Fruit fly (Drosophila melanogaster) whole organism, embryonic: ENCODE results near the gene NKCC.

ENCODE experiments used
- C15 ChIP-seq: fragments of 200-800 bp; sonication (Bioruptor generic); IDR thresholded peaks from 3 replicates; pipeline ENCODE4 v1.3.6; 2022; ENCODE audit warnings: missing biosample characterization, missing genetic modification characterization
- CG10209 ChIP-seq: fragments of 200-800 bp; sonication (Bioruptor generic); optimal IDR thresholded peaks from 3 replicates; lab custom pipeline; 2017; ENCODE audit warnings: missing biosample characterization, mild to moderate bottlenecking, missing genetic modification characterization, missing genetic modification reagents
- CG10321 ChIP-seq: fragments of 200-800 bp; sonication (Bioruptor generic); IDR thresholded peaks from 2 replicates; pipeline ENCODE4 v1.3.6; 2022; ENCODE audit warnings: missing biosample characterization, missing genetic modification characterization
- CG11247 ChIP-seq: fragments of 200-800 bp; sonication (Bioruptor generic); IDR thresholded peaks from 2 replicates; pipeline ENCODE4 v1.3.6; 2022; ENCODE audit warnings: missing biosample characterization, missing genetic modification characterization
- CG11398 ChIP-seq: fragments of 200-800 bp; sonication (Bioruptor generic); optimal IDR thresholded peaks from 2 replicates; lab custom pipeline; 2016; ENCODE audit warnings: missing biosample characterization, missing genetic modification characterization
- CG11504 ChIP-seq: fragments of 200-800 bp; sonication (Bioruptor generic); optimal IDR thresholded peaks from 3 replicates; lab custom pipeline; 2019; ENCODE audit warnings: missing biosample characterization, mild to moderate bottlenecking, missing genetic modification characterization, moderate library complexity
- CG12071 ChIP-seq: fragments of 200-800 bp; sonication (Bioruptor generic); optimal IDR thresholded peaks from 3 replicates; lab custom pipeline; 2018; ENCODE audit warnings: missing biosample characterization, mild to moderate bottlenecking, missing genetic modification characterization
- CG12299 ChIP-seq: fragments of 200-800 bp; sonication (Bioruptor generic); optimal IDR thresholded peaks from 2 replicates; lab custom pipeline; 2018; ENCODE audit warnings: missing biosample characterization, mild to moderate bottlenecking, missing genetic modification characterization
- CG12659 ChIP-seq: fragments of 200-800 bp; sonication (Bioruptor generic); optimal IDR thresholded peaks from 3 replicates; lab custom pipeline; 2017; ENCODE audit warnings: mild to moderate bottlenecking, missing biosample characterization, missing genetic modification reagents, missing genetic modification characterization
- CG13123 ChIP-seq: fragments of 200-800 bp; sonication (Bioruptor generic); optimal IDR thresholded peaks from 2 replicates; lab custom pipeline; 2016; ENCODE audit warnings: missing biosample characterization, missing genetic modification characterization
- CG1529 ChIP-seq: fragments of 200-800 bp; sonication (Bioruptor generic); optimal IDR thresholded peaks from 3 replicates; lab custom pipeline; 2018; ENCODE audit warnings: missing biosample characterization, missing genetic modification characterization
- CG15601 ChIP-seq: fragments of 200-800 bp; sonication (Bioruptor generic); optimal IDR thresholded peaks from 3 replicates; lab custom pipeline; 2019; ENCODE audit warnings: missing biosample characterization, mild to moderate bottlenecking, missing genetic modification characterization, moderate library complexity
- CG2199 ChIP-seq: fragments of 200-800 bp; sonication (Bioruptor generic); IDR thresholded peaks from 3 replicates; pipeline ENCODE4 v1.3.6; 2022; ENCODE audit warnings: missing biosample characterization, missing genetic modification characterization
- CG2875 ChIP-seq: fragments of 200-800 bp; sonication (Bioruptor generic); optimal IDR thresholded peaks from 2 replicates; lab custom pipeline; 2017; ENCODE audit warnings: missing biosample characterization, mild to moderate bottlenecking, missing genetic modification characterization, missing genetic modification reagents
- CG34422 ChIP-seq: fragments of 200-800 bp; sonication (Bioruptor generic); IDR thresholded peaks from 3 replicates; pipeline ENCODE4 v1.3.6; 2022; ENCODE audit warnings: missing biosample characterization, missing genetic modification characterization
- CG3838 ChIP-seq: fragments of 200-800 bp; sonication (Bioruptor generic); optimal IDR thresholded peaks from 3 replicates; lab custom pipeline; 2016; ENCODE audit warnings: missing biosample characterization, missing genetic modification characterization
- CG5245 ChIP-seq: fragments of 200-800 bp; sonication (Bioruptor generic); optimal IDR thresholded peaks from 3 replicates; lab custom pipeline; 2016; ENCODE audit warnings: missing biosample characterization, missing genetic modification characterization
- CG8290 ChIP-seq, 3 experiments: fragments of 200-800 bp; sonication (Bioruptor generic); optimal IDR thresholded peaks; 2 replicates each; lab custom pipeline; 2016 to 2019; ENCODE audit warnings: missing biosample characterization in 3 of 3, missing genetic modification characterization in 3 of 3, mild to moderate bottlenecking in 2 of 3, moderate library complexity in 1 of 3
- CG8765 ChIP-seq: fragments of 200-800 bp; sonication (Bioruptor generic); IDR thresholded peaks from 2 replicates; pipeline ENCODE4 v1.3.6; 2022; ENCODE audit warnings: missing biosample characterization, missing genetic modification characterization
- CG9215 ChIP-seq: fragments of 200-800 bp; sonication (Bioruptor generic); IDR thresholded peaks from 2 replicates; pipeline ENCODE4 v1.3.6; 2022; ENCODE audit warnings: missing biosample characterization, missing genetic modification characterization
- CG9797 ChIP-seq: fragments of 200-800 bp; sonication (Bioruptor generic); optimal IDR thresholded peaks from 3 replicates; lab custom pipeline; 2018; ENCODE audit warnings: missing biosample characterization, mild to moderate bottlenecking, missing genetic modification characterization
- CTCF ChIP-seq: fragments of 200-800 bp; sonication (Bioruptor generic); optimal IDR thresholded peaks from 2 replicates; lab custom pipeline; 2017; ENCODE audit warnings: missing biosample characterization, mild to moderate bottlenecking, missing genetic modification characterization, moderate library complexity
- Dip2 ChIP-seq: fragments of 200-800 bp; sonication (Bioruptor generic); IDR thresholded peaks from 2 replicates; pipeline ENCODE4 v1.3.6; 2022; ENCODE audit warnings: missing biosample characterization, missing genetic modification characterization
- Elba2 ChIP-seq: fragments of 200-800 bp; sonication (Bioruptor generic); optimal IDR thresholded peaks from 3 replicates; lab custom pipeline; 2016; ENCODE audit warnings: missing biosample characterization, missing genetic modification characterization
- H2.0 ChIP-seq: fragments of 200-800 bp; sonication (Bioruptor generic); IDR thresholded peaks from 2 replicates; pipeline ENCODE4 v1.3.6; 2022; ENCODE audit warnings: missing biosample characterization, missing genetic modification characterization
- Hmx ChIP-seq: fragments of 200-800 bp; sonication (Bioruptor generic); optimal IDR thresholded peaks from 2 replicates; lab custom pipeline; 2016; ENCODE audit warnings: missing biosample characterization, missing genetic modification characterization
- Ssrp ChIP-seq: fragments of 200-800 bp; sonication (Bioruptor generic); optimal IDR thresholded peaks from 2 replicates; lab custom pipeline; 2018; ENCODE audit warnings: missing biosample characterization, mild to moderate bottlenecking, missing genetic modification characterization, moderate library complexity
- Stat92E ChIP-seq, 3 experiments: fragments of >200 bp in 2 of 3; fragments of 200-800 bp in 1 of 3; sonication (Bioruptor generic) in 1 of 3; optimal IDR thresholded peaks; 2 replicates each; lab custom pipeline; 2017 to 2019; ENCODE audit warnings: missing biosample characterization in 3 of 3, missing genetic modification characterization in 3 of 3, mild to moderate bottlenecking in 1 of 3, moderate library complexity in 1 of 3
- Vsx1 ChIP-seq: fragments of 200-800 bp; sonication (Bioruptor generic); optimal IDR thresholded peaks from 2 replicates; lab custom pipeline; 2017; ENCODE audit warnings: missing biosample characterization, mild to moderate bottlenecking, missing genetic modification characterization, missing genetic modification reagents
- ato ChIP-seq: fragments of 200-800 bp; sonication (Bioruptor generic); IDR thresholded peaks from 2 replicates; pipeline ENCODE4 v1.3.6; 2022; ENCODE audit warnings: missing biosample characterization, missing genetic modification characterization; ENCODE audit not compliant: partially characterized antibody
- bsh ChIP-seq, 2 experiments: fragments of 200-800 bp; sonication (Bioruptor generic); optimal IDR thresholded peaks; 2 replicates each; lab custom pipeline; 2017 to 2018; ENCODE audit warnings: mild to moderate bottlenecking in 2 of 2, missing biosample characterization in 2 of 2, missing genetic modification characterization in 2 of 2, moderate library complexity in 1 of 2
- esg ChIP-seq: fragments of 200-800 bp; sonication (Bioruptor generic); conservative IDR thresholded peaks from 2 replicates; pipeline ENCODE4 v1.3.6; 2022; ENCODE audit warnings: missing biosample characterization, missing genetic modification characterization
- fd3F ChIP-seq: fragments of 200-800 bp; sonication (Bioruptor generic); optimal IDR thresholded peaks from 2 replicates; lab custom pipeline; 2018; ENCODE audit warnings: missing biosample characterization, mild to moderate bottlenecking, missing genetic modification characterization, moderate library complexity
- gcm ChIP-seq: fragments of 200-800 bp; sonication (Bioruptor generic); optimal IDR thresholded peaks from 2 replicates; lab custom pipeline; 2019; ENCODE audit warnings: missing biosample characterization, mild to moderate bottlenecking, missing genetic modification characterization, moderate library complexity
- knrl ChIP-seq: fragments of 200-800 bp; sonication (Bioruptor generic); IDR thresholded peaks from 3 replicates; pipeline ENCODE4 v1.3.6; 2022; ENCODE audit warnings: missing biosample characterization, missing genetic modification characterization; ENCODE audit not compliant: partially characterized antibody
- lov ChIP-seq, 2 experiments: fragments of 200-800 bp in 1 of 2; fragments of >200 bp in 1 of 2; sonication (Bioruptor generic) in 1 of 2; IDR thresholded peaks in 1 of 2; optimal IDR thresholded peaks in 1 of 2; 2 replicates in 1 of 2; 3 replicates in 1 of 2; pipeline versions ENCODE4 v1.3.6 to Lab custom; 2017 to 2022; ENCODE audit warnings: missing biosample characterization in 1 of 2, missing genetic modification characterization in 1 of 2
- nerfin-2 ChIP-seq: fragments of 200-800 bp; sonication (Bioruptor generic); IDR thresholded peaks from 2 replicates; pipeline ENCODE4 v1.3.6; 2022; ENCODE audit warnings: missing biosample characterization, missing genetic modification characterization; ENCODE audit not compliant: partially characterized antibody
- prd ChIP-seq, 3 experiments: fragments of >200 bp in 2 of 3; fragments of 200-800 bp in 1 of 3; sonication (Bioruptor generic) in 1 of 3; optimal IDR thresholded peaks in 2 of 3; IDR thresholded peaks in 1 of 3; 2 replicates in 2 of 3; 3 replicates in 1 of 3; pipeline versions ENCODE4 v1.3.6 to Lab custom; 2017 to 2022; ENCODE audit warnings: missing biosample characterization in 1 of 3, missing genetic modification characterization in 1 of 3
- repo ChIP-seq: fragments of 200-800 bp; sonication (Bioruptor generic); optimal IDR thresholded peaks from 2 replicates; lab custom pipeline; 2016; ENCODE audit warnings: missing biosample characterization, missing genetic modification characterization
- sim ChIP-seq: fragments of 200-800 bp; sonication (Bioruptor generic); IDR thresholded peaks from 2 replicates; pipeline ENCODE4 v1.3.6; 2022; ENCODE audit warnings: missing biosample characterization, missing genetic modification characterization
- tgo ChIP-seq: fragments of 200-800 bp; sonication (Bioruptor generic); IDR thresholded peaks from 3 replicates; pipeline ENCODE4 v1.3.6; 2022; ENCODE audit warnings: missing biosample characterization, missing genetic modification characterization
- unpg ChIP-seq: fragments of 200-800 bp; sonication (Bioruptor generic); optimal IDR thresholded peaks from 3 replicates; lab custom pipeline; 2018; ENCODE audit warnings: missing biosample characterization, mild to moderate bottlenecking, missing genetic modification characterization, moderate library complexity
- vvl ChIP-seq: fragments of 200-800 bp; sonication (Bioruptor generic); IDR thresholded peaks from 2 replicates; pipeline ENCODE4 v1.3.6; 2022; ENCODE audit warnings: missing biosample characterization, missing genetic modification characterization
- yki ChIP-seq: fragments of >200 bp; optimal IDR thresholded peaks from 3 replicates; lab custom pipeline; 2018

NKCC gene

dm6 chr3R:5547464-5547943 is 45.0 kb upstream of the NKCC start, which contains the start of gene CG2519 (continued):
- no peak for TF ChIP-seq fd3F (GFP tag; lab: Kevin White, UChicago)
- TF ChIP-seq unpg, result no peak
- no peak for TF ChIP-seq bsh (GFP tag; optimal IDR thresholded peaks at IDR 0.05; lab: Kevin White, UChicago)
- no peak for TF ChIP-seq CG10321
- peak; percentile 92 for TF ChIP-seq ato (GFP tag; lab: Robert Waterston, UW)
- TF ChIP-seq CG1529, result no peak
- TF ChIP-seq Vsx1 (GFP tag; lab: Kevin White, UChicago), result no peak
- TF ChIP-seq CG8765, result peak; percentile 25; the same call in 1 of the 2 replicates
- no peak for TF ChIP-seq Dip2 (GFP tag; lab: Robert Waterston, UW)
- TF ChIP-seq sim (GFP tag; lab: Robert Waterston, UW), result no peak; the same call in 1 of the 2 replicates
- peak; percentile 15 for TF ChIP-seq CG10209 (GFP tag; lab: Kevin White, UChicago)
- no peak for TF ChIP-seq CG12071 (GFP tag; lab: Kevin White, UChicago)
- no peak for TF ChIP-seq Hmx (GFP tag; lab: Kevin White, UChicago)
- no peak; the same call in 2 of the 3 replicates for TF ChIP-seq CG2199 (GFP tag; lab: Robert Waterston, UW)
- TF ChIP-seq H2.0 (GFP tag; lab: Robert Waterston, UW), result peak; percentile 52
- TF ChIP-seq CG2875 (GFP tag; lab: Kevin White, UChicago), result no peak
- no peak for TF ChIP-seq CTCF (GFP tag; lab: Kevin White, UChicago)
- TF ChIP-seq vvl (GFP tag; lab: Robert Waterston, UW), result no peak
- no peak for TF ChIP-seq C15 (GFP tag; lab: Robert Waterston, UW)
- TF ChIP-seq CG3838, result no peak
- peak; percentile 37 for TF ChIP-seq CG9797
- no peak for TF ChIP-seq gcm (GFP tag; lab: Kevin White, UChicago)
- TF ChIP-seq esg (GFP tag; lab: Robert Waterston, UW), result 0 out of 2 replicates have a peak, but pooled peaks have one; percentile 18
- no peak for TF ChIP-seq yki (lab: Kevin White, UChicago)
- no peak for TF ChIP-seq lov (optimal IDR thresholded peaks at IDR 0.05; lab: Kevin White, UChicago)
- TF ChIP-seq lov (GFP tag; IDR thresholded peaks at IDR 0.05; lab: Robert Waterston, UW), result 0 out of 3 replicates have a peak, but pooled peaks have one; percentile 53
- TF ChIP-seq nerfin-2 (GFP tag; lab: Robert Waterston, UW), result peak; percentile 79
- no peak for TF ChIP-seq CG11504
- TF ChIP-seq Elba2 (GFP tag; lab: Kevin White, UChicago), result peak; percentile 88
- TF ChIP-seq CG34422 (GFP tag; lab: Robert Waterston, UW), result peak; percentile 87
- peak; percentile 14 for TF ChIP-seq CG12299 (tag; lab: Kevin White, UChicago)
- TF ChIP-seq CG11247 (GFP tag; lab: Robert Waterston, UW), result peak; percentile 64
- TF ChIP-seq Stat92E (GFP tag; optimal IDR thresholded peaks at IDR 0.05; lab: Kevin White, UChicago), result peak in 1 of 3 experiments; percentile 45
- peak; percentile 46 for TF ChIP-seq CG5245
- TF ChIP-seq tgo, result no peak; the same call in 2 of the 3 replicates
- no peak for TF ChIP-seq Ssrp (tag; lab: Kevin White, UChicago)
- TF ChIP-seq repo (GFP tag; lab: Kevin White, UChicago), result no peak
- TF ChIP-seq prd (optimal IDR thresholded peaks at IDR 0.05; lab: Kevin White, UChicago), result no peak
- TF ChIP-seq prd (GFP tag; IDR thresholded peaks at IDR 0.05; lab: Robert Waterston, UW), result peak; percentile 72
- no peak for TF ChIP-seq CG11398 (GFP tag; lab: Kevin White, UChicago)
- no peak for TF ChIP-seq CG9215 (GFP tag; lab: Robert Waterston, UW)
- peak; percentile 95 for TF ChIP-seq knrl
- TF ChIP-seq CG12659 (GFP tag; lab: Kevin White, UChicago), result peak; percentile 74
- no peak for TF ChIP-seq CG13123
- peak; percentile 44 for TF ChIP-seq CG8290 (GFP tag; optimal IDR thresholded peaks at IDR 0.05; lab: Kevin White, UChicago)
- no peak for TF ChIP-seq CG8290 (tag; optimal IDR thresholded peaks at IDR 0.05; lab: Kevin White, UChicago)
- no peak for TF ChIP-seq CG15601
